Worm (Caenorhabditis elegans): ENCODE data around the gene clc-9.

The clc-9 gene

ce11 chrIV:11101383-11101782 lies 11.4 kb upstream of the clc-9 start, which contains the start of gene srlf-18:
srlf-18 (minus strand) TSS chrIV:11101483.
- no peak for TF ChIP-seq pha-4 (tag; optimal IDR thresholded peaks at IDR 0.05)
- no peak for TF ChIP-seq blmp-1 (tag; optimal IDR thresholded peaks at IDR 0.05)
- no peak for TF ChIP-seq ceh-83 (GFP tag; optimal IDR thresholded peaks at IDR 0.05)

ce11 chrIV:11102608-11103007 lies 10.1 kb upstream of the clc-9 start, which contains the start of gene srlf-17:
srlf-17 (minus strand) TSS chrIV:11102708.
- TF ChIP-seq elt-3 (tag; optimal IDR thresholded peaks at IDR 0.05) (no peak), nhr-237 (tag; optimal IDR thresholded peaks at IDR 0.05) (no peak), mep-1 (tag; optimal IDR thresholded peaks at IDR 0.05) (no peak), ceh-83 (GFP tag; optimal IDR thresholded peaks at IDR 0.05) (no peak), elt-1 (tag; optimal IDR thresholded peaks at IDR 0.05; ENCODE audit: borderline replicate concordance, insufficient read depth) (no peak), ceh-39 (tag; optimal IDR thresholded peaks at IDR 0.05) (no peak), lin-13 (tag; optimal IDR thresholded peaks at IDR 0.05) (no peak), tbx-8 (GFP tag; optimal IDR thresholded peaks at IDR 0.05) (no peak), hlh-1 (tag; optimal IDR thresholded peaks at IDR 0.05) (no peak), sptf-1 (tag; optimal IDR thresholded peaks at IDR 0.05) (no peak), ces-1 (GFP tag; optimal IDR thresholded peaks at IDR 0.05) (no peak), bed-3 (GFP tag; optimal IDR thresholded peaks at IDR 0.05) (no peak), ham-2 (GFP tag; optimal IDR thresholded peaks at IDR 0.05) (no peak)

- TF ChIP-seq nhr-28 (tag; optimal IDR thresholded peaks at IDR 0.05) (no peak), lin-32 (GFP tag; optimal IDR thresholded peaks at IDR 0.05) (no peak), unc-120 (tag; optimal IDR thresholded peaks at IDR 0.05; ENCODE audit: poor library complexity, severe bottlenecking) (no peak), lsy-2 (tag; optimal IDR thresholded peaks at IDR 0.05) (no peak), bed-3 (GFP tag; optimal IDR thresholded peaks at IDR 0.05) (no peak), ceh-43 (GFP tag; optimal IDR thresholded peaks at IDR 0.05) (no peak), nhr-2 (tag; optimal IDR thresholded peaks at IDR 0.05) (no peak), ceh-83 (GFP tag; optimal IDR thresholded peaks at IDR 0.05) (no peak), drap-1 (GFP tag; optimal IDR thresholded peaks at IDR 0.05) (no peak)
These were observed 9.2 kb upstream of the clc-9 start for ce11 chrIV:11103501-11103900.

- no peak for TF ChIP-seq unc-39 (tag; optimal IDR thresholded peaks at IDR 0.05)
- TF ChIP-seq lin-32 (GFP tag; optimal IDR thresholded peaks at IDR 0.05) = no peak
- TF ChIP-seq lin-13 (tag; optimal IDR thresholded peaks at IDR 0.05) = no peak
- TF ChIP-seq nhr-28 (tag; optimal IDR thresholded peaks at IDR 0.05) = no peak
- no peak for TF ChIP-seq elt-3 (tag; optimal IDR thresholded peaks at IDR 0.05)
- no peak for TF ChIP-seq ceh-39 (tag; optimal IDR thresholded peaks at IDR 0.05)
- no peak for TF ChIP-seq flh-1 (GFP tag; optimal IDR thresholded peaks at IDR 0.05)
- TF ChIP-seq sptf-1 (tag; optimal IDR thresholded peaks at IDR 0.05) = no peak
- TF ChIP-seq mab-5 (tag; optimal IDR thresholded peaks at IDR 0.05) = no peak
- no peak for TF ChIP-seq tbx-8 (GFP tag; optimal IDR thresholded peaks at IDR 0.05)
- TF ChIP-seq nhr-12 (tag; optimal IDR thresholded peaks at IDR 0.05) = no peak
- TF ChIP-seq nhr-237 (tag; optimal IDR thresholded peaks at IDR 0.05) = no peak
- TF ChIP-seq blmp-1 (tag; optimal IDR thresholded peaks at IDR 0.05) = no peak
- no peak for TF ChIP-seq pha-4 (tag; optimal IDR thresholded peaks at IDR 0.05)
- TF ChIP-seq cnd-1 (tag; optimal IDR thresholded peaks at IDR 0.05) = no peak
- no peak for TF ChIP-seq elt-1 (tag; optimal IDR thresholded peaks at IDR 0.05; ENCODE audit: borderline replicate concordance, insufficient read depth)
- no peak for TF ChIP-seq mls-2 (tag; optimal IDR thresholded peaks at IDR 0.05)
- TF ChIP-seq nhr-2 (tag; optimal IDR thresholded peaks at IDR 0.05) = no peak
These were observed 7.0 kb upstream of the clc-9 start, which contains the start of gene srlf-24 for ce11 chrIV:11105724-11106123. srlf-24 (minus strand) TSS chrIV:11105824.

- TF ChIP-seq ham-2 (GFP tag; optimal IDR thresholded peaks at IDR 0.05) = no peak
- no peak for TF ChIP-seq ces-1 (GFP tag; optimal IDR thresholded peaks at IDR 0.05)
- no peak for TF ChIP-seq cnd-1 (tag; optimal IDR thresholded peaks at IDR 0.05)
- TF ChIP-seq drap-1 (GFP tag; optimal IDR thresholded peaks at IDR 0.05) = no peak
- no peak for TF ChIP-seq mls-2 (tag; optimal IDR thresholded peaks at IDR 0.05)
- TF ChIP-seq flh-1 (GFP tag; optimal IDR thresholded peaks at IDR 0.05) = no peak
- no peak for TF ChIP-seq elt-1 (tag; optimal IDR thresholded peaks at IDR 0.05; ENCODE audit: borderline replicate concordance, insufficient read depth)
- TF ChIP-seq pha-4 (tag; optimal IDR thresholded peaks at IDR 0.05) = no peak
- no peak for TF ChIP-seq mep-1 (tag; optimal IDR thresholded peaks at IDR 0.05)
- no peak for TF ChIP-seq elt-3 (tag; optimal IDR thresholded peaks at IDR 0.05)
- no peak for TF ChIP-seq zip-8 (tag; optimal IDR thresholded peaks at IDR 0.05)
- TF ChIP-seq lin-32 (GFP tag; optimal IDR thresholded peaks at IDR 0.05) = no peak
- no peak for TF ChIP-seq sem-2 (GFP tag; optimal IDR thresholded peaks at IDR 0.05)
- no peak for TF ChIP-seq sptf-1 (tag; optimal IDR thresholded peaks at IDR 0.05)
- no peak for TF ChIP-seq unc-120 (tag; optimal IDR thresholded peaks at IDR 0.05; ENCODE audit: poor library complexity, severe bottlenecking)
These were observed 3.0 kb upstream of the clc-9 start, which contains the start of gene pigk-1 for ce11 chrIV:11109771-11110170. pigk-1 (minus strand) TSS chrIV:11110018.

All from whole organism, mixed stage, embryonic.